Worm (Caenorhabditis elegans) whole organism, L4 larva: ENCODE measurements around the gene M28.4.

ENCODE experiments used
- jun-1 ChIP-seq: fragments of 150-350 bp; optimal IDR thresholded peaks from 2 replicates; lab custom pipeline; 2014; ENCODE audit warnings: missing biosample characterization, missing genetic modification reagents, missing genetic modification characterization
- nhr-25 ChIP-seq: sonication (generic microtip); optimal IDR thresholded peaks from 2 replicates; lab custom pipeline; 2017; ENCODE audit warnings: missing genetic modification characterization, mild to moderate bottlenecking, missing compliant biosample characterization, antibody characterized with exemption, moderate library complexity, borderline replicate concordance; ENCODE audit not compliant: insufficient read depth
- php-3 ChIP-seq: fragments of 200-800 bp; sonication (Bioruptor generic); IDR thresholded peaks from 2 replicates; pipeline ENCODE4 v1.3.6; 2022; ENCODE audit warnings: missing genetic modification reagents, missing genetic modification characterization, missing compliant biosample characterization
- snpc-4 ChIP-seq: fragments of 150-350 bp; optimal IDR thresholded peaks from 2 replicates; lab custom pipeline; 2014; ENCODE audit warnings: missing biosample characterization, missing genetic modification characterization
- tra-1 ChIP-seq: fragments of 200-800 bp; sonication (Bioruptor generic); IDR thresholded peaks from 2 replicates; pipeline ENCODE4 v1.3.6; 2022; ENCODE audit warnings: missing genetic modification reagents, missing genetic modification characterization, missing compliant biosample characterization
- unc-62 ChIP-seq, 3 experiments: fragments of 150-350 bp in 1 of 3; sonication (generic microtip); optimal IDR thresholded peaks in 2 of 3; peaks in 1 of 3; 1 replicate in 1 of 3; 2 replicates in 2 of 3; lab custom pipeline; 2014 to 2017; ENCODE audit warnings: missing biosample characterization in 3 of 3, missing genetic modification characterization in 3 of 3, missing genetic modification reagents in 3 of 3, missing genotype in 1 of 3
- zip-11 ChIP-seq: fragments of 200-800 bp; sonication (Bioruptor generic); IDR thresholded peaks from 2 replicates; pipeline ENCODE4 v1.3.6; 2022; ENCODE audit warnings: missing genetic modification characterization, missing compliant biosample characterization

DNA sequence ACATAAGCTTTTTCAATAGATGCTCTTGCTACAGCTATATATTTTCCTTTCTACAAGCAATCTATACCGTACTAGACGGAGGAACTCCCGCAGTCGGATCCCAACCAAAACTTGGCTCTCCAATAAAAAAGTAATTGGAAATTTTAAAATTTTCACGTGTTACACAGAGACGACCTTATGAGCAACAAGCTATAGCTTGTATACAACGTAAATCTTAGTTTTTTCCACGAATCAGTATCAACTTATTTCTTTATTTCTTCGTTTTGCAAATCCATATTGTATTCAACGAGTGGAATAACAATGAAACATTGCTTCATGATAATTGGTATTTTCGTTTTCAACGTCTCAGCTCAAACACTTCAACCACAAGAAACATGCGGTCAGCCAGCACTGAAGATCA lies at the start of gene M28.4:
- no peak for TF ChIP-seq jun-1
- TF ChIP-seq nhr-25 (tag; lab: Kevin White, UChicago) = no peak
- no peak for TF ChIP-seq tra-1 (GFP tag; lab: Robert Waterston, UW)
- no peak for TF ChIP-seq snpc-4 (tag; lab: Kevin White, UChicago)
- no peak for TF ChIP-seq unc-62 (GFP tag; optimal IDR thresholded peaks at IDR 0.05 in 1 of 2; lab: Kevin White, UChicago)
- TF ChIP-seq unc-62 (tag; optimal IDR thresholded peaks at IDR 0.05; lab: Kevin White, UChicago) = no peak
- TF ChIP-seq zip-11 (GFP tag; lab: Robert Waterston, UW) = no peak
- no peak for TF ChIP-seq php-3 (GFP tag; lab: Robert Waterston, UW)
